Fruit fly (Drosophila melanogaster): ENCODE results near the gene CG14323.

CG14323 gene

dm6 chr3R:17656923-17657322 lies 35.0 kb upstream of the CG14323 start:
- TF ChIP-seq dl (GFP tag; optimal IDR thresholded peaks at IDR 0.05; ENCODE audit: insufficient read depth in 1 of 2, partially characterized antibody in 2 of 2), result no peak
- TF ChIP-seq sage (GFP tag; optimal IDR thresholded peaks at IDR 0.05), result no peak
- TF ChIP-seq Mio (GFP tag; optimal IDR thresholded peaks at IDR 0.05), result no peak
- no peak for TF ChIP-seq Dif (GFP tag; optimal IDR thresholded peaks at IDR 0.05; ENCODE audit: partially characterized antibody)
- TF ChIP-seq pan (optimal IDR thresholded peaks at IDR 0.05), result no peak
- TF ChIP-seq dsf (GFP tag; optimal IDR thresholded peaks at IDR 0.05; ENCODE audit: borderline replicate concordance), result no peak
- TF ChIP-seq rgr (GFP tag; optimal IDR thresholded peaks at IDR 0.05), result no peak
- TF ChIP-seq sv (GFP tag; optimal IDR thresholded peaks at IDR 0.05), result no peak
- no peak for TF ChIP-seq Rel (GFP tag; optimal IDR thresholded peaks at IDR 0.05)
- no peak for TF ChIP-seq Rel (tag; optimal IDR thresholded peaks at IDR 0.05)
- TF ChIP-seq brk (GFP tag; optimal IDR thresholded peaks at IDR 0.05), result no peak
- no peak for TF ChIP-seq psq (GFP tag; optimal IDR thresholded peaks at IDR 0.05)
- TF ChIP-seq Hnf4 (GFP tag; optimal IDR thresholded peaks at IDR 0.05), result no peak
- no peak for TF ChIP-seq Abd-B (GFP tag; optimal IDR thresholded peaks at IDR 0.05)
- no peak for TF ChIP-seq CG32264 (GFP tag; optimal IDR thresholded peaks at IDR 0.05)
- no peak for TF ChIP-seq Dfd (GFP tag; optimal IDR thresholded peaks at IDR 0.05)
- TF ChIP-seq Hr83 (GFP tag; optimal IDR thresholded peaks at IDR 0.05; ENCODE audit: poor library complexity, severe bottlenecking), result no peak
- TF ChIP-seq dmrt93B (GFP tag; optimal IDR thresholded peaks at IDR 0.05), result no peak
- TF ChIP-seq HLH106 (tag; optimal IDR thresholded peaks at IDR 0.05), result no peak
- no peak for TF ChIP-seq lola (GFP tag; optimal IDR thresholded peaks at IDR 0.05)
- TF ChIP-seq ey (GFP tag; optimal IDR thresholded peaks at IDR 0.05), result no peak

- TF ChIP-seq lola (GFP tag; optimal IDR thresholded peaks at IDR 0.05) (no peak), Hr83 (GFP tag; optimal IDR thresholded peaks at IDR 0.05; ENCODE audit: poor library complexity, severe bottlenecking) (no peak), Jra (GFP tag; optimal IDR thresholded peaks at IDR 0.05) (no peak), woc (GFP tag; optimal IDR thresholded peaks at IDR 0.05) (no peak), rgr (GFP tag; optimal IDR thresholded peaks at IDR 0.05) (no peak)
These were observed 33.1 kb upstream of the CG14323 start for dm6 chr3R:17655040-17655439.

- TF ChIP-seq HLH106 (tag; optimal IDR thresholded peaks at IDR 0.05) (no peak), foxo (GFP tag; optimal IDR thresholded peaks at IDR 0.05) (no peak), N (GFP tag; optimal IDR thresholded peaks at IDR 0.05) (no peak), dmrt93B (GFP tag; optimal IDR thresholded peaks at IDR 0.05) (no peak), CG9705 (GFP tag; optimal IDR thresholded peaks at IDR 0.05) (no peak), Sp1 (GFP tag; optimal IDR thresholded peaks at IDR 0.05) (no peak), dl (GFP tag; optimal IDR thresholded peaks at IDR 0.05; ENCODE audit: insufficient read depth in 1 of 2, partially characterized antibody in 2 of 2) (no peak), jim (GFP tag; optimal IDR thresholded peaks at IDR 0.05) (no peak), lola (GFP tag; optimal IDR thresholded peaks at IDR 0.05) (no peak), Vsx2 (GFP tag; optimal IDR thresholded peaks at IDR 0.05; ENCODE audit: partially characterized antibody) (no peak), Jra (GFP tag; optimal IDR thresholded peaks at IDR 0.05) (no peak)
These were observed 32.0 kb upstream of the CG14323 start for dm6 chr3R:17653879-17654278.

dm6 chr3R:17647444-17647843 lies 25.5 kb upstream of the CG14323 start, which contains the start of gene CG14322:
Gene CG14322 (plus strand): TSS chr3R:17647679.
- TF ChIP-seq fru (GFP tag; optimal IDR thresholded peaks at IDR 0.05) (no peak), Vsx2 (GFP tag; optimal IDR thresholded peaks at IDR 0.05; ENCODE audit: partially characterized antibody) (peak; percentile 4), Hr83 (GFP tag; optimal IDR thresholded peaks at IDR 0.05; ENCODE audit: poor library complexity, severe bottlenecking) (peak; percentile 5), N (GFP tag; optimal IDR thresholded peaks at IDR 0.05) (no peak), dmrt93B (GFP tag; optimal IDR thresholded peaks at IDR 0.05) (no peak), usp (GFP tag; optimal IDR thresholded peaks at IDR 0.05) (no peak), dl (GFP tag; optimal IDR thresholded peaks at IDR 0.05; ENCODE audit: insufficient read depth in 1 of 2, partially characterized antibody in 2 of 2) (no peak), Rel (GFP tag; optimal IDR thresholded peaks at IDR 0.05) (no peak), Rel (tag; optimal IDR thresholded peaks at IDR 0.05) (no peak), brk (GFP tag; optimal IDR thresholded peaks at IDR 0.05) (no peak), br (GFP tag; optimal IDR thresholded peaks at IDR 0.05) (no peak), CG9705 (GFP tag; optimal IDR thresholded peaks at IDR 0.05) (no peak), Mio (GFP tag; optimal IDR thresholded peaks at IDR 0.05) (no peak), Hnf4 (GFP tag; optimal IDR thresholded peaks at IDR 0.05) (peak; percentile 29), foxo (GFP tag; optimal IDR thresholded peaks at IDR 0.05) (peak in 1 of 2 experiments; percentile 38), tai (GFP tag; optimal IDR thresholded peaks at IDR 0.05) (peak; percentile 23), woc (GFP tag; optimal IDR thresholded peaks at IDR 0.05) (peak; percentile 13), Jra (GFP tag; optimal IDR thresholded peaks at IDR 0.05) (no peak), ey (GFP tag; optimal IDR thresholded peaks at IDR 0.05) (no peak), lola (GFP tag; optimal IDR thresholded peaks at IDR 0.05) (no peak), Dfd (GFP tag; optimal IDR thresholded peaks at IDR 0.05) (no peak)

All from whole organism, wandering third instar larva.